Fruit fly (Drosophila melanogaster): ENCODE measurements around the gene dj.

dj gene

dm6 chr3R:7093592-7093991, 34.5 kb downstream of the dj start:
- TF ChIP-seq Snoo (tag; optimal IDR thresholded peaks at IDR 0.05): peak; percentile 6
- 0 out of 2 replicates have a peak, but pooled peaks have one; percentile 21 for TF ChIP-seq CG12605 (GFP tag; IDR thresholded peaks at IDR 0.05)
- TF ChIP-seq CG8159 (tag; optimal IDR thresholded peaks at IDR 0.05): peak; percentile 31
- no peak for TF ChIP-seq CG17806 (tag; optimal IDR thresholded peaks at IDR 0.05)
- peak; percentile 27 for TF ChIP-seq CG15710 (tag; optimal IDR thresholded peaks at IDR 0.05)
- peak; percentile 8 for TF ChIP-seq Pif1B (GFP tag; optimal IDR thresholded peaks at IDR 0.05)
- TF ChIP-seq gl (tag; optimal IDR thresholded peaks at IDR 0.05): no peak
- TF ChIP-seq CG4496 (GFP tag; IDR thresholded peaks at IDR 0.05): 0 out of 3 replicates have a peak, but pooled peaks have one; percentile 11

dm6 chr3R:7094368-7094767, 35.3 kb downstream of the dj start:
- no peak for TF ChIP-seq CG34367 (tag; optimal IDR thresholded peaks at IDR 0.05)
- TF ChIP-seq CG9948 (tag; optimal IDR thresholded peaks at IDR 0.05): no peak
- no peak for TF ChIP-seq gl (tag; optimal IDR thresholded peaks at IDR 0.05)
- TF ChIP-seq CG4496 (GFP tag; IDR thresholded peaks at IDR 0.05): no peak
- no peak for TF ChIP-seq Pif1A (GFP tag; optimal IDR thresholded peaks at IDR 0.05)
- no peak for TF ChIP-seq CG17806 (tag; optimal IDR thresholded peaks at IDR 0.05)

DNA sequence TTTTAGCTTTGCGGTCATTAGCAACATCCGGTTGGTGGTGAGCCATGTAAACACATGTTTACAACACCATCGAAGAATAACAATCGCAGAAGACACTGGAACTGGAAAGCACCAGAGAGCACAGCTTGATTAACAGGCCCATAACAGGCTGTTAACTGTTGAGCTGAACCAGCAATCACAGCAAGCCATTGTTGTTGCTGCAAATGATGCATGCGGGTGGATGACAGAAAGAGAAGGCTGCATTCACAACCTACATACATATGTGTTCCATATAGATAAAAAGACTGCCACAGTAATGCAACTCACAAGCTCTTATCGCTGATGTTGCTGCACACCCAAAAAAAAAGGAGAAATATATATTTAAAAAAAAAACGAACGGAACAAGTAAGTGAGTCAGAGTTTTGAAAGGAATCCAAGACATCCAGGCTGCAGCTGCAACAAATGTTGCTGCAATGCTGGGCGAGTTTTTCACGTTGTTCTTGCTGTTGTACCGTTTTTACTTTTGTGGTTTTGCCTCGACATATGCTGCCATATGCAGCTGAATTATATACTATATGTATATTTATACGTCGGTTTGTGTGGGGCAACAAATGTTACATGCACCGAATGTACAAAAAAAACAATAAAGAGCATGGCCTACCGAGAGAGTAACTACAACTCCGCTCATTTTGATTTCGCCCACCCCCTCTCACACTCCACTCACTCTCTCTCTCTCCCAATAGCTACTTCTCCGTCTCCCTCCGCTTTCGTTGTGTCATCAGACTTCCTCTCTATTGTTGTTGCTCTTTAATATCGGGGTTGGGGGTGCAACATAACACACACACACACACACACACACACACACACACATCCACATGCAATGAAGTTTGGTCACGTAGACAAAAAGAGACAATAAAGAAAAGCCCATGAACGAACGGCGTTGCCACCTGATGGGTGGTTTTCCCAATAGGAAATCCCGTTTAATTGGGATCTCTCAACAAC, 44.0 kb downstream of the dj start:
- TF ChIP-seq rn (GFP tag; IDR thresholded peaks at IDR 0.05) (no peak), Ets98B (GFP tag; IDR thresholded peaks at IDR 0.05) (peak; percentile 71), CG14655 (GFP tag; optimal IDR thresholded peaks at IDR 0.05) (no peak), CG15710 (tag; optimal IDR thresholded peaks at IDR 0.05) (no peak), Snoo (tag; optimal IDR thresholded peaks at IDR 0.05) (no peak), CG32121 (GFP tag; IDR thresholded peaks at IDR 0.05) (peak; percentile 58), CG12605 (GFP tag; IDR thresholded peaks at IDR 0.05) (peak; percentile 42; the same call in 1 of the 2 replicates), CG10348 (GFP tag; IDR thresholded peaks at IDR 0.05) (no peak), gl (tag; optimal IDR thresholded peaks at IDR 0.05) (no peak), CG8301 (tag; optimal IDR thresholded peaks at IDR 0.05) (peak; percentile 2), D1 (tag; optimal IDR thresholded peaks at IDR 0.05) (no peak), Pif1A (GFP tag; optimal IDR thresholded peaks at IDR 0.05) (peak; percentile 21), CG13204 (GFP tag; optimal IDR thresholded peaks at IDR 0.05) (peak; percentile 10), Pif1B (GFP tag; optimal IDR thresholded peaks at IDR 0.05) (no peak), CG4496 (GFP tag; IDR thresholded peaks at IDR 0.05) (peak; percentile 66; the same call in 2 of the 3 replicates), CG8159 (tag; optimal IDR thresholded peaks at IDR 0.05) (peak; percentile 17), CG17806 (tag; optimal IDR thresholded peaks at IDR 0.05) (no peak), fd96Ca (GFP tag; IDR thresholded peaks at IDR 0.05) (peak; percentile 59; the same call in 2 of the 3 replicates), CG9948 (tag; optimal IDR thresholded peaks at IDR 0.05) (no peak), EcR (GFP tag; optimal IDR thresholded peaks at IDR 0.05) (peak; percentile 71), CG34367 (tag; optimal IDR thresholded peaks at IDR 0.05) (no peak)

dm6 chr3R:7104308-7104707, 45.2 kb downstream of the dj start:
- TF ChIP-seq CG10348 (GFP tag; IDR thresholded peaks at IDR 0.05) (no peak), CG12605 (GFP tag; IDR thresholded peaks at IDR 0.05) (no peak), EcR (GFP tag; optimal IDR thresholded peaks at IDR 0.05) (peak; percentile 41)

DNA sequence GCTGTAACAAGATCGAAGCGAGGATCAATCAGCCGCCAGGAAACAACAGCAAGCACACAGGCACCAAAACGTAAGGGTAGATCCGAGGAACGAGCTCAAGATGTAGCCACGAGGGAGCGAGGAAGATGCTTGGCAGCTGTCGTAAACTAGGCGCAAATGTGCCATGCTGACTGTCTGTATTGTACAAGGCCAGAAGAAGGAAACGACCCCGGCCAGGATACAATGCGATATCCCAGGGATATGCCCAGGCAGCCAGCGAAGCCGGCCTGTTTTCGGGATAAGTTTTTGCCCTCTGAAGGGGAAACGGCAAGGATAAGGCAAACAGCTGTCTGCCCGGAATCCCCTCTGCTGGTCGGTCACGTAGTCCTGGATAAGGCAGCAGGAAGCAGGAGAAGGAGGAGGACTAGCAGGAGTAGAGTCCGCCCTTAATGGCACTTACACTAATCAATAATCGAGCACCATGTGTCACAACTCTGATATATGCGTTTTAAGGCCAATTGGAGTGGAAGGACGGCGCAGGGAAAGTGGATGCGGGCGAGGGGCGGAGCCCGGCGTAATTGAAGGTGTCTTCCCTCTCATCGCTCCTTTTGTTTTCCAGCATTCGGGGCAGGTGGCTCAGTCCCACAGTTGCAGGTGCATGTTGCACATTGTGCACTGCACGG, 46.5 kb downstream of the dj start:
- TF ChIP-seq CG15710 (tag; optimal IDR thresholded peaks at IDR 0.05) (no peak), CG32121 (GFP tag; IDR thresholded peaks at IDR 0.05) (no peak), CG14655 (GFP tag; optimal IDR thresholded peaks at IDR 0.05) (no peak), rn (GFP tag; IDR thresholded peaks at IDR 0.05) (no peak), CG4496 (GFP tag; IDR thresholded peaks at IDR 0.05) (no peak), Snoo (tag; optimal IDR thresholded peaks at IDR 0.05) (no peak), CG17806 (tag; optimal IDR thresholded peaks at IDR 0.05) (no peak), Pif1A (GFP tag; optimal IDR thresholded peaks at IDR 0.05) (no peak), EcR (GFP tag; optimal IDR thresholded peaks at IDR 0.05) (no peak), CG34367 (tag; optimal IDR thresholded peaks at IDR 0.05) (no peak), CG12605 (GFP tag; IDR thresholded peaks at IDR 0.05) (no peak), CG13204 (GFP tag; optimal IDR thresholded peaks at IDR 0.05) (no peak), Pif1B (GFP tag; optimal IDR thresholded peaks at IDR 0.05) (no peak), CG8159 (tag; optimal IDR thresholded peaks at IDR 0.05) (no peak), gl (tag; optimal IDR thresholded peaks at IDR 0.05) (no peak), CG8301 (tag; optimal IDR thresholded peaks at IDR 0.05) (no peak), CG10348 (GFP tag; IDR thresholded peaks at IDR 0.05) (no peak)

All from whole organism, pupa.